Fruit fly (Drosophila melanogaster): ENCODE results near the gene CG15210.
A peak's percentile ranks its signal among the peaks of the same experiment; 100 is the strongest.

Gene CG15210

DNA sequence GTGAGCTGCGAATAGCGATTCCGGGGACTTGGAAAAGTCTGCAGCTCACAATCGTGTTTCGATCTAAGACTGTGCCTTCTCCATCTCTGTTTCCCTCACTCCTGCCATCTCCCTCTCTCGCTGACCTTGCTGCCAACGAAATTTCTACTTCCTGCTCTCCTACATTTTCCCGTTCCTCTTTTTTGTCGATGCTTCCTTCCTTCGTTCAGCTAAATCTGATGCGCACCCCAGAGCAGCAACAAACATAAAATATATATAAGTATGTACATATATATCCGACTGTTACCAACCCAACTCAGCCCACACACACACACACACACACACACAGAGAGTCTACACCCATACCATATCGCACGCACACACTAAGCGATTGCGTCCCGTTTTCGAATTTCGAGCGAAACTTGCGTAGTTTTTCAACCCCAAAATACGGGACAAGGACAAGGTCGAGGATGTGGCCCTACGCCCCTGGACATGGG is 14.8 kb upstream of the CG15210 start, which contains the start of gene Imp:
Gene Imp (minus strand): TSS at position 51 of the 476 bp plus-strand sequence.
- TF ChIP-seq CG8632 (GFP tag; optimal IDR thresholded peaks at IDR 0.05): no peak
- TF ChIP-seq CG1621 (tag; optimal IDR thresholded peaks at IDR 0.05): no peak
- TF ChIP-seq CG8119 (GFP tag; IDR thresholded peaks at IDR 0.05): no peak
- no peak for TF ChIP-seq Hr38 (GFP tag; optimal IDR thresholded peaks at IDR 0.05)
- TF ChIP-seq Smox (GFP tag; optimal IDR thresholded peaks at IDR 0.05): no peak

DNA sequence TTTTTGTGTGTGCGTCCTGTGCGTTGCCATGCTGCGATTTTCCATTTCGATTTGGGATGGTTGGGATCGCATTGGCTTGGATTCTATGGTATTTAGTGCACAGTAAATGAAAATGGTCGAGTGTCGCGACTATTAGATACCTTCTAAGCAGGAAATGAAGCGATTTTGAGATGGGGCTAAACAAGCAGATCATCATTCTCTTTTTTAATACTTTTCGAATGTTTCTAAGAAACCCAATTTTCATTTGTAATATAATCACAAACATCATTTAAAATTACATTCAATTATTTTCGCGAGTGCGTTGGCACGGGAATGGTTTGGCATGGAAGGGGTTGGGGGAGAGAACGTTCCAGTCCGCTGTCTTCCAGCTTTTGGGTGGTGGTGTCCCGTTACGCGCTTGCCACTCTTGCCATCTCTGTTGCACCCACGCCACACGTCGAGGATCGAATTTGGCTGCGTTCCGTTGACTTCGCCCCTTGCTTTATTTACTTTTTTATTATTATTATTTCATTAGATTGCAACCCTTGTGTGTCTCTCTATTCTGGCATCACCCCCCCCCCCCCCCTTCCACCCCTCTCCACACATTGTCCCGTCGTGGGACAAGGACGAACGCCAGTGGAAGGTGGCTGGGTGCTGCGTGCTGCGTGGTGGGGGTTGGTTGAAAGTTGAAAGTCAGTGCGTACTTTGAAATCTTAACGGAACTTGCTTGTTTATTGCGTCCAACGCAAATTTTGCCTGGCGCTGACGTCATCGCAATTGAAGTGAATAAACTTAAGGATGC is 13.5 kb upstream of the CG15210 start:
- no peak for TF ChIP-seq Eip78C (GFP tag)
- no peak for TF ChIP-seq Ets21C (GFP tag; optimal IDR thresholded peaks at IDR 0.05)
- TF ChIP-seq Sox14 (GFP tag; optimal IDR thresholded peaks at IDR 0.05): no peak
- TF ChIP-seq Eip75B (GFP tag; optimal IDR thresholded peaks at IDR 0.05): no peak

DNA sequence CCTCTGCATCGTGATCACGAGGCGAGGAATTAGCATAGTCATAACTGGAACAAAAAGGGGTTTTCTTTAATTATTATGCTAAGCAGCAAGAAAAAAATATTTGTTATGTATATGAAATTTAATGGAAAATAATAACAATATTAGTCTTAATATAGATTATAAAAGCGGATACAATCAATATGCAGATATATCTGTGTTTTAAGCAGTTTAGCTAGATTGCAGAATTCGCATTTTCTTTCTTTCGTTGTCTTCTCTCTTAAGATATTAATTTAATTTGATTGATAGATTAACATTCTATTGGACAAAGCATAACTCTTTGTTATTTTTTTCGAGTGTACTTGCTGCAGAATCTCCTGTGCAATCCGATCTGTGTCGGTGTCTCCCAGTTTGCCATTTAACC is 11.7 kb upstream of the CG15210 start:
- peak; percentile 30 for TF ChIP-seq spab (GFP tag; optimal IDR thresholded peaks at IDR 0.05)
- TF ChIP-seq CG3032 (tag; optimal IDR thresholded peaks at IDR 0.05): peak; percentile 35
- peak; percentile 19 for TF ChIP-seq CG34406 (GFP tag; optimal IDR thresholded peaks at IDR 0.05)
- TF ChIP-seq achi (GFP tag; optimal IDR thresholded peaks at IDR 0.05): peak; percentile 35
- peak; percentile 27 for TF ChIP-seq Ets96B (tag; optimal IDR thresholded peaks at IDR 0.05)
- peak; percentile 63 for TF ChIP-seq Eip78C (GFP tag)
- no peak for TF ChIP-seq CG32006 (GFP tag; optimal IDR thresholded peaks at IDR 0.05)
- TF ChIP-seq CG11294 (GFP tag; IDR thresholded peaks at IDR 0.05): no peak
- peak; percentile 74 for TF ChIP-seq svp (GFP tag)
- no peak for TF ChIP-seq CG6276 (GFP tag; optimal IDR thresholded peaks at IDR 0.05)
- peak; percentile 5 for TF ChIP-seq Sox102F (GFP tag; optimal IDR thresholded peaks at IDR 0.05)
- TF ChIP-seq CG10631 (GFP tag; optimal IDR thresholded peaks at IDR 0.05): peak; percentile 16
- TF ChIP-seq esn (GFP tag; optimal IDR thresholded peaks at IDR 0.05): peak; percentile 51
- TF ChIP-seq Hr39 (GFP tag; optimal IDR thresholded peaks at IDR 0.05): no peak
- peak; percentile 3 for TF ChIP-seq CG6808 (GFP tag; optimal IDR thresholded peaks at IDR 0.05)
- TF ChIP-seq CG6792 (GFP tag; optimal IDR thresholded peaks at IDR 0.05): peak; percentile 27
- no peak for TF ChIP-seq CG9139 (GFP tag; optimal IDR thresholded peaks at IDR 0.05)
- TF ChIP-seq Hr38 (GFP tag; optimal IDR thresholded peaks at IDR 0.05): no peak
- no peak for TF ChIP-seq CG8119 (GFP tag; IDR thresholded peaks at IDR 0.05)
- TF ChIP-seq CG10669 (GFP tag; optimal IDR thresholded peaks at IDR 0.05): peak; percentile 6
- peak; percentile 20 for TF ChIP-seq acj6 (GFP tag; optimal IDR thresholded peaks at IDR 0.05)
- peak in 1 of 2 experiments; percentile 23 for TF ChIP-seq ss (GFP tag; optimal IDR thresholded peaks at IDR 0.05)
- peak; percentile 28 for TF ChIP-seq Met (GFP tag; optimal IDR thresholded peaks at IDR 0.05)

DNA sequence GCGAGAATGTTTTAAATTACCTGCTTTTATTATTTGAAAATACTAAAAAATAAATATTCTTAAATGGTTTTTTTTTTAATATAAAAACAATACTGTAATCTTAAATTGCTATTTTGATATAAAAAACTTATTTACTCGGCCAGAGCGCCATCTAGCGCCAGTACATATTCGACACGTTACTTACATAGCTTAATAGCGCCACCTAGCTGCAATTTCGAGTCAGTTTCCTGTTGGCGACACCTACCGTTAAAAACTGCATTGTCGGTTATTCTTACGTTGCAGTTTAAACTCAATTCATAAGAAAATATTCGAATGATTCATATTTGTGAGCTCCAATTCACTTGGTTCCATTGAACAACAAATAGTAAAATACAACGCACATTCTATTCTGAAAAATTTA is 6.7 kb upstream of the CG15210 start:
- TF ChIP-seq topi (GFP tag; optimal IDR thresholded peaks at IDR 0.05) (peak; percentile 36), CG6792 (GFP tag; optimal IDR thresholded peaks at IDR 0.05) (peak; percentile 26), CG11294 (GFP tag; IDR thresholded peaks at IDR 0.05) (no peak), lz (GFP tag; optimal IDR thresholded peaks at IDR 0.05) (peak; percentile 72), CG32006 (GFP tag; optimal IDR thresholded peaks at IDR 0.05) (no peak), Hr4 (GFP tag; optimal IDR thresholded peaks at IDR 0.05) (no peak), CG10631 (GFP tag; optimal IDR thresholded peaks at IDR 0.05) (peak; percentile 16), vri (GFP tag; optimal IDR thresholded peaks at IDR 0.05) (no peak), Met (GFP tag; optimal IDR thresholded peaks at IDR 0.05) (peak; percentile 49), Sox14 (GFP tag; optimal IDR thresholded peaks at IDR 0.05) (peak; percentile 23), Hr39 (GFP tag; optimal IDR thresholded peaks at IDR 0.05) (peak; percentile 64), svp (GFP tag) (no peak), pdm3 (GFP tag; optimal IDR thresholded peaks at IDR 0.05) (peak; percentile 56), Sox15 (GFP tag; optimal IDR thresholded peaks at IDR 0.05) (peak; percentile 9), CG3919 (GFP tag; optimal IDR thresholded peaks at IDR 0.05) (peak; percentile 41), CG6163 (GFP tag; IDR thresholded peaks at IDR 0.05) (no peak), eg (GFP tag; IDR thresholded peaks at IDR 0.05) (no peak), Eip78C (GFP tag) (peak; percentile 75), fkh (GFP tag; optimal IDR thresholded peaks at IDR 0.05) (peak; percentile 45), net (GFP tag; optimal IDR thresholded peaks at IDR 0.05) (no peak), CG1621 (tag; optimal IDR thresholded peaks at IDR 0.05) (no peak), salr (GFP tag; optimal IDR thresholded peaks at IDR 0.05) (peak in 1 of 2 experiments; percentile 0), spab (GFP tag; optimal IDR thresholded peaks at IDR 0.05) (no peak), OdsH (GFP tag; optimal IDR thresholded peaks at IDR 0.05) (peak; percentile 33), esn (GFP tag; optimal IDR thresholded peaks at IDR 0.05) (peak; percentile 64), cyc (GFP tag; optimal IDR thresholded peaks at IDR 0.05) (peak; percentile 71), CG3032 (tag; optimal IDR thresholded peaks at IDR 0.05) (peak; percentile 34), acj6 (GFP tag; optimal IDR thresholded peaks at IDR 0.05) (peak; percentile 43), Eip75B (GFP tag; optimal IDR thresholded peaks at IDR 0.05) (peak; percentile 4)
